Worm (Caenorhabditis elegans) whole organism, late embryonic: ENCODE results near the gene T20D4.7.
A peak's percentile ranks its signal among the peaks of the same experiment; 100 is the strongest.

Experiments
- C08G9.2 ChIP-seq: sonication (generic microtip); optimal IDR thresholded peaks from 2 replicates; lab custom pipeline; 2016; ENCODE audit warnings: mild to moderate bottlenecking, missing genetic modification characterization, moderate library complexity, missing compliant biosample characterization
- C38D4.7 ChIP-seq: fragments of 200-800 bp; sonication (Bioruptor generic); optimal IDR thresholded peaks from 2 replicates; lab custom pipeline; 2018; ENCODE audit warnings: mild to moderate bottlenecking, missing genetic modification characterization, moderate library complexity, missing compliant biosample characterization
- F13H6.1 ChIP-seq: sonication (generic microtip); optimal IDR thresholded peaks from 2 replicates; lab custom pipeline; 2016; ENCODE audit warnings: missing genetic modification characterization, missing compliant biosample characterization
- K09A11.1 ChIP-seq: sonication (generic microtip); optimal IDR thresholded peaks from 2 replicates; lab custom pipeline; 2017; ENCODE audit warnings: antibody characterized with exemption, mild to moderate bottlenecking, missing genetic modification characterization, missing compliant biosample characterization; ENCODE audit not compliant: insufficient read depth
- T23F11.4 ChIP-seq: fragments of 200-800 bp; sonication (Bioruptor generic); optimal IDR thresholded peaks from 2 replicates; lab custom pipeline; 2018; ENCODE audit warnings: mild to moderate bottlenecking, missing genetic modification characterization, missing compliant biosample characterization
- Y22D7AL.16 ChIP-seq: sonication (generic microtip); optimal IDR thresholded peaks from 2 replicates; lab custom pipeline; 2016; ENCODE audit warnings: missing genetic modification characterization, missing compliant biosample characterization
- ahr-1 ChIP-seq: sonication (generic microtip); optimal IDR thresholded peaks from 2 replicates; lab custom pipeline; 2016; ENCODE audit warnings: missing genetic modification characterization, missing compliant biosample characterization
- ceh-14 ChIP-seq: sonication (generic microtip); optimal IDR thresholded peaks from 2 replicates; lab custom pipeline; 2016; ENCODE audit warnings: missing genotype, missing genetic modification characterization, missing compliant biosample characterization
- ceh-18 ChIP-seq: sonication (generic microtip); optimal IDR thresholded peaks from 2 replicates; lab custom pipeline; 2016; ENCODE audit warnings: missing genetic modification characterization, missing compliant biosample characterization
- ceh-24 ChIP-seq: sonication (generic microtip); optimal IDR thresholded peaks from 2 replicates; lab custom pipeline; 2016; ENCODE audit warnings: mild to moderate bottlenecking, missing genetic modification characterization, missing compliant biosample characterization
- ceh-30 ChIP-seq: fragments of 150-350 bp; optimal IDR thresholded peaks from 2 replicates; lab custom pipeline; 2014; ENCODE audit warnings: missing biosample characterization, missing genetic modification characterization
- ceh-34 ChIP-seq: sonication (generic microtip); optimal IDR thresholded peaks from 2 replicates; lab custom pipeline; 2016; ENCODE audit warnings: mild to moderate bottlenecking, missing genetic modification characterization, missing compliant biosample characterization
- ceh-45 ChIP-seq: fragments of 200-800 bp; sonication (Bioruptor generic); IDR thresholded peaks from 2 replicates; pipeline ENCODE4 v1.3.6; 2022; ENCODE audit warnings: missing genetic modification reagents, missing genetic modification characterization, missing compliant biosample characterization
- ceh-6 ChIP-seq: fragments of 200-800 bp; sonication (Bioruptor generic); optimal IDR thresholded peaks from 2 replicates; lab custom pipeline; 2018; ENCODE audit warnings: mild to moderate bottlenecking, missing genetic modification characterization, missing compliant biosample characterization
- elt-4 ChIP-seq: sonication (generic microtip); optimal IDR thresholded peaks from 2 replicates; lab custom pipeline; 2016; ENCODE audit warnings: missing genetic modification characterization, missing compliant biosample characterization
- ets-4 ChIP-seq: sonication (generic microtip); optimal IDR thresholded peaks from 2 replicates; lab custom pipeline; 2016; ENCODE audit warnings: missing genetic modification characterization, missing compliant biosample characterization
- eyg-1 ChIP-seq: sonication (generic microtip); optimal IDR thresholded peaks from 2 replicates; lab custom pipeline; 2016; ENCODE audit warnings: missing genotype, missing genetic modification characterization, missing compliant biosample characterization
- fax-1 ChIP-seq: sonication (generic microtip); optimal IDR thresholded peaks from 2 replicates; lab custom pipeline; 2016; ENCODE audit warnings: missing genotype, missing genetic modification characterization, missing compliant biosample characterization
- fkh-6 ChIP-seq: sonication (generic microtip); optimal IDR thresholded peaks from 2 replicates; lab custom pipeline; 2016; ENCODE audit warnings: missing genetic modification characterization, missing compliant biosample characterization
- gmeb-2 ChIP-seq: sonication (generic microtip); optimal IDR thresholded peaks from 2 replicates; lab custom pipeline; 2016; ENCODE audit warnings: missing genetic modification characterization, inconsistent platforms, missing compliant biosample characterization
- hlh-13 ChIP-seq: fragments of 200-800 bp; sonication (Bioruptor generic); optimal IDR thresholded peaks from 2 replicates; lab custom pipeline; 2018; ENCODE audit warnings: mild to moderate bottlenecking, missing genetic modification characterization, missing compliant biosample characterization
- hlh-6 ChIP-seq: sonication (generic microtip); optimal IDR thresholded peaks from 2 replicates; lab custom pipeline; 2016; ENCODE audit warnings: missing genotype, missing genetic modification characterization, missing compliant biosample characterization
- madf-2 ChIP-seq: sonication (generic microtip); optimal IDR thresholded peaks from 2 replicates; lab custom pipeline; 2017; ENCODE audit warnings: missing genetic modification characterization, missing compliant biosample characterization
- pat-9 ChIP-seq: fragments of 200-800 bp; sonication (Bioruptor generic); optimal IDR thresholded peaks from 2 replicates; lab custom pipeline; 2018; ENCODE audit warnings: mild to moderate bottlenecking, missing genetic modification characterization, moderate library complexity, missing compliant biosample characterization
- pha-2 ChIP-seq: sonication (generic microtip); optimal IDR thresholded peaks from 2 replicates; lab custom pipeline; 2017; ENCODE audit warnings: mild to moderate bottlenecking, missing genetic modification characterization, missing compliant biosample characterization
- pqm-1 ChIP-seq: sonication (generic microtip); optimal IDR thresholded peaks from 2 replicates; lab custom pipeline; 2016; ENCODE audit warnings: missing genetic modification characterization, missing compliant biosample characterization
- pros-1 ChIP-seq: fragments of 150-350 bp; optimal IDR thresholded peaks from 2 replicates; lab custom pipeline; 2014; ENCODE audit warnings: missing biosample characterization, missing genetic modification reagents, missing genetic modification characterization
- ref-2 ChIP-seq: sonication (generic microtip); optimal IDR thresholded peaks from 2 replicates; lab custom pipeline; 2016; ENCODE audit warnings: missing genetic modification characterization, missing compliant biosample characterization
- sdc-2 ChIP-seq: sonication (generic microtip); optimal IDR thresholded peaks from 2 replicates; lab custom pipeline; 2016; ENCODE audit warnings: missing genotype, missing genetic modification characterization, missing compliant biosample characterization
- sox-2 ChIP-seq: fragments of 200-800 bp; sonication (Bioruptor generic); IDR thresholded peaks from 2 replicates; pipeline ENCODE4 v1.3.6; 2022; ENCODE audit warnings: missing genetic modification reagents, missing genetic modification characterization, missing compliant biosample characterization
- tbx-2 ChIP-seq: sonication (generic microtip); optimal IDR thresholded peaks from 2 replicates; lab custom pipeline; 2016; ENCODE audit warnings: missing genetic modification characterization, missing compliant biosample characterization
- tbx-7 ChIP-seq: sonication (generic microtip); optimal IDR thresholded peaks from 2 replicates; lab custom pipeline; 2016; ENCODE audit warnings: missing genotype, missing genetic modification characterization, missing compliant biosample characterization
- unc-42 ChIP-seq: sonication (generic microtip); optimal IDR thresholded peaks from 2 replicates; lab custom pipeline; 2016; ENCODE audit warnings: missing genotype, missing genetic modification characterization, missing compliant biosample characterization
- ztf-16 ChIP-seq: sonication (generic microtip); optimal IDR thresholded peaks from 2 replicates; lab custom pipeline; 2017; ENCODE audit warnings: missing genetic modification characterization, missing compliant biosample characterization

The T20D4.7 gene

ce11 chrV:3428697-3429096 is 20.0 kb downstream of the T20D4.7 start, which contains the start of gene srab-20:
Gene srab-20 (plus strand): TSS chrV:3428997.
- no peak for TF ChIP-seq ceh-24 (tag; lab: Kevin White, UChicago)
- TF ChIP-seq ceh-6 (GFP tag; lab: Kevin White, UChicago) = no peak
- no peak for TF ChIP-seq Y22D7AL.16 (tag; lab: Kevin White, UChicago)
- TF ChIP-seq gmeb-2 (tag; lab: Kevin White, UChicago) = no peak
- no peak for TF ChIP-seq eyg-1 (tag; lab: Kevin White, UChicago)
- no peak for TF ChIP-seq ahr-1 (tag; lab: Kevin White, UChicago)
- no peak for TF ChIP-seq ceh-45
- no peak for TF ChIP-seq ceh-14
- TF ChIP-seq pat-9 (tag; lab: Kevin White, UChicago) = no peak
- TF ChIP-seq C08G9.2 (tag; lab: Kevin White, UChicago) = no peak
- TF ChIP-seq tbx-2 (tag; lab: Kevin White, UChicago) = no peak
- no peak for TF ChIP-seq madf-2
- TF ChIP-seq ceh-18 (tag; lab: Kevin White, UChicago) = no peak
- no peak for TF ChIP-seq sox-2 (GFP tag; lab: Robert Waterston, UW)
- TF ChIP-seq ref-2 = no peak
- TF ChIP-seq ets-4 (tag; lab: Kevin White, UChicago) = no peak
- TF ChIP-seq unc-42 (tag; lab: Kevin White, UChicago) = no peak
- no peak for TF ChIP-seq ceh-30
- TF ChIP-seq, all 69 proteins: peak for 0

DNA sequence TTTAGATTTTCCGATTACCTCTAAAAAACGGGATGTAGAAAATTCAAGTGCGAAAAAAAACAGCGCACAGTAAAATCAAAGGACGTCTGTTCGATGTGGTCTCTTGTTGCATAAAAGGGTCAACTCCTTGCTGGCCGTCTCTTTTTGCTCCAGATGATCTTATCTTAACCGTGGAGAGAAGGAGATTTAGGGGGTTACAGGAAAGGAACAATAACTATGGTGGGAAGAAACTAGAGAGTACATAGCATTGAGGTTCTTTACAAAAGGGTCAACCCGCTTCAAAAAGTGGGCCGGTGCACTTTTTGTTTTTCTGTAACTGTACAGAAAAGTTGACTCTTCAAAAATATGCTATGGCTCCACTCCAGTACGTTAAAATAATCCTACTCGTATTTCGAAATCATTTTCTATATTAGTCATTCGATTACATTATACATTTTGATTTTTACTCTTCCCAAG is 22.9 kb downstream of the T20D4.7 start, which contains the start of the genes T20D4.19 and srj-9:
Gene T20D4.19 (minus strand): TSS at position 101 of the 456 bp plus-strand sequence.
Gene srj-9 (plus strand): TSS at position 406 of the 456 bp plus-strand sequence.
- no peak for TF ChIP-seq pqm-1
- TF ChIP-seq pha-2 (tag; lab: Kevin White, UChicago) = no peak
- TF ChIP-seq hlh-6 (tag; lab: Kevin White, UChicago) = no peak
- TF ChIP-seq sdc-2 (tag; lab: Kevin White, UChicago) = no peak
- no peak for TF ChIP-seq ceh-45

- TF ChIP-seq pros-1 (tag; lab: Kevin White, UChicago) (no peak), tbx-7 (tag; lab: Kevin White, UChicago) (no peak), fkh-6 (tag; lab: Kevin White, UChicago) (no peak), T23F11.4 (GFP tag; lab: Kevin White, UChicago) (no peak), elt-4 (tag; lab: Kevin White, UChicago) (no peak), sdc-2 (tag; lab: Kevin White, UChicago) (no peak), ahr-1 (tag; lab: Kevin White, UChicago) (no peak), ets-4 (tag; lab: Kevin White, UChicago) (no peak), hlh-13 (GFP tag; lab: Kevin White, UChicago) (no peak), fax-1 (tag; lab: Kevin White, UChicago) (no peak), C38D4.7 (no peak), K09A11.1 (tag; lab: Kevin White, UChicago) (no peak), ceh-18 (tag; lab: Kevin White, UChicago) (no peak), ztf-16 (tag; lab: Kevin White, UChicago) (no peak), eyg-1 (tag; lab: Kevin White, UChicago) (no peak)
- TF ChIP-seq, all 69 proteins: peak for 0
Observed at ce11 chrV:3442609-3443008, 33.9 kb downstream of the T20D4.7 start.

- no peak for TF ChIP-seq F13H6.1 (tag; lab: Kevin White, UChicago)
- TF ChIP-seq ceh-34 (tag; lab: Kevin White, UChicago) = peak; percentile 71
Observed at ce11 chrV:3444777-3445089, 36.0 kb downstream of the T20D4.7 start, which contains the start of gene cfz-2. Gene cfz-2 (minus strand): TSS chrV:3444877.
